Worm (Caenorhabditis elegans) whole organism, L1 larva: Measurements from ENCODE around the gene rme-2.

Experiments
- C04F5.9 ChIP-seq: sonication (generic microtip); optimal IDR thresholded peaks from 2 replicates; lab custom pipeline; 2016; ENCODE audit warnings: missing genetic modification characterization, missing compliant biosample characterization
- alr-1 ChIP-seq: fragments of 200-800 bp; sonication (Bioruptor generic); optimal IDR thresholded peaks from 2 replicates; lab custom pipeline; 2018; ENCODE audit warnings: borderline replicate concordance, mild to moderate bottlenecking, missing genetic modification characterization, missing compliant biosample characterization
- ama-1 ChIP-seq: fragments of 150-350 bp; optimal IDR thresholded peaks from 2 replicates; lab custom pipeline; 2014
- ceh-8 ChIP-seq: fragments of 200-800 bp; sonication (Bioruptor generic); optimal IDR thresholded peaks from 2 replicates; lab custom pipeline; 2018; ENCODE audit warnings: mild to moderate bottlenecking, missing genetic modification characterization, moderate library complexity, missing compliant biosample characterization
- ceh-82 ChIP-seq, 3 experiments: fragments of 150-350 bp in 1 of 3; sonication (generic microtip) in 2 of 3; optimal IDR thresholded peaks; 2 replicates each; lab custom pipeline; 2014 to 2017; ENCODE audit warnings: missing biosample characterization in 3 of 3, missing genetic modification characterization in 3 of 3
- ceh-90 ChIP-seq: sonication (generic microtip); optimal IDR thresholded peaks from 2 replicates; lab custom pipeline; 2016; ENCODE audit warnings: missing genetic modification characterization, missing compliant biosample characterization
- grh-1 ChIP-seq: fragments of 200-800 bp; sonication (Bioruptor generic); IDR thresholded peaks from 2 replicates; pipeline ENCODE4 v1.3.6; 2022; ENCODE audit warnings: missing genetic modification reagents, missing genetic modification characterization, missing compliant biosample characterization
- nhr-237 ChIP-seq: fragments of 150-350 bp; optimal IDR thresholded peaks from 2 replicates; lab custom pipeline; 2014; ENCODE audit warnings: missing biosample characterization, missing genetic modification characterization
- nhr-77 ChIP-seq: fragments of 150-350 bp; optimal IDR thresholded peaks from 2 replicates; lab custom pipeline; 2014; ENCODE audit warnings: missing biosample characterization, missing genetic modification characterization
- rnt-1 ChIP-seq: sonication (generic microtip); optimal IDR thresholded peaks from 2 replicates; lab custom pipeline; 2016; ENCODE audit warnings: mild to moderate bottlenecking, missing genetic modification characterization, moderate library complexity, missing compliant biosample characterization
- zag-1 ChIP-seq: fragments of 150-350 bp; optimal IDR thresholded peaks from 2 replicates; lab custom pipeline; 2014; ENCODE audit warnings: missing biosample characterization, missing genetic modification characterization
- ztf-4 ChIP-seq: fragments of 150-350 bp; optimal IDR thresholded peaks from 2 replicates; lab custom pipeline; 2014; ENCODE audit warnings: missing biosample characterization, missing genetic modification characterization

- TF ChIP-seq rnt-1 (tag; lab: Kevin White, UChicago), result no peak
- no peak for TF ChIP-seq C04F5.9 (tag; lab: Kevin White, UChicago)
- TF ChIP-seq nhr-237 (tag; lab: Kevin White, UChicago), result no peak
- TF ChIP-seq grh-1 (GFP tag; lab: Robert Waterston, UW), result no peak
- TF ChIP-seq alr-1 (tag; lab: Kevin White, UChicago), result no peak
- no peak for TF ChIP-seq ceh-82 (tag; optimal IDR thresholded peaks at IDR 0.05; lab: Kevin White, UChicago)
- no peak for TF ChIP-seq ama-1 (lab: Kevin White, UChicago)
- no peak for TF ChIP-seq ztf-4 (tag; lab: Kevin White, UChicago)
- TF ChIP-seq ceh-8 (GFP tag; lab: Kevin White, UChicago), result no peak
- TF ChIP-seq zag-1 (tag; lab: Kevin White, UChicago), result no peak
- TF ChIP-seq ceh-90 (tag; lab: Kevin White, UChicago), result no peak
- TF ChIP-seq nhr-77, result no peak
Measured at ce11 chrIV:5501414-5501813, 31.6 kb downstream of the rme-2 start.
